Fruit fly (Drosophila melanogaster): ENCODE measurements around the gene CheA84a.

- no peak for TF ChIP-seq Gsc (GFP tag; IDR thresholded peaks at IDR 0.05)
- no peak for TF ChIP-seq CG8359 (GFP tag; optimal IDR thresholded peaks at IDR 0.05; ENCODE audit: borderline replicate concordance)
- TF ChIP-seq Mes4 (GFP tag; optimal IDR thresholded peaks at IDR 0.05): no peak
- TF ChIP-seq CG18599 (GFP tag; optimal IDR thresholded peaks at IDR 0.05): no peak
- TF ChIP-seq CG12391 (tag; optimal IDR thresholded peaks at IDR 0.05): no peak
Observed at dm6 chr3R:8187446-8188133, 17.0 kb downstream of the CheA84a start.
